Fruit fly (Drosophila melanogaster) S2 (cell line): ENCODE results near the gene ckd.

Experiments used
- CG8478 ChIP-seq: fragments of >200 bp; optimal IDR thresholded peaks from 2 replicates; lab custom pipeline; 2018
- CTCF ChIP-seq, 2 experiments: fragments of >200 bp; optimal IDR thresholded peaks; 2 replicates each; lab custom pipeline; 2018

- TF ChIP-seq CTCF (optimal IDR thresholded peaks at IDR 0.05; lab: Kevin White, UChicago) (no peak), CG8478 (lab: Kevin White, UChicago) (no peak)
Measured at dm6 chr3L:3306515-3306914, 48.8 kb downstream of the ckd start.
